Fruit fly (Drosophila melanogaster) whole organism, pupa: Measurements from ENCODE around the gene Adhr.

Source experiments
- CG10348 ChIP-seq: fragments of 200-800 bp; sonication (Bioruptor generic); IDR thresholded peaks from 2 replicates; pipeline ENCODE4 v1.3.6; 2022; ENCODE audit warnings: missing biosample characterization, missing genetic modification characterization
- CG12605 ChIP-seq: fragments of 200-800 bp; sonication (Bioruptor generic); IDR thresholded peaks from 2 replicates; pipeline ENCODE4 v1.3.6; 2022; ENCODE audit warnings: missing biosample characterization, missing genetic modification characterization
- CG13204 ChIP-seq: fragments of 200-800 bp; sonication (Bioruptor generic); optimal IDR thresholded peaks from 2 replicates; lab custom pipeline; 2018; ENCODE audit warnings: missing biosample characterization, mild to moderate bottlenecking, missing genetic modification characterization, moderate library complexity
- CG14655 ChIP-seq: fragments of 200-800 bp; sonication (Bioruptor generic); optimal IDR thresholded peaks from 3 replicates; lab custom pipeline; 2017; ENCODE audit warnings: mild to moderate bottlenecking, missing biosample characterization, missing genetic modification reagents, missing genetic modification characterization
- CG15710 ChIP-seq: fragments of 200-800 bp; sonication (Bioruptor generic); optimal IDR thresholded peaks from 2 replicates; lab custom pipeline; 2018; ENCODE audit warnings: missing biosample characterization, mild to moderate bottlenecking, missing genetic modification characterization, moderate library complexity
- CG17806 ChIP-seq: fragments of 200-800 bp; sonication (Bioruptor generic); optimal IDR thresholded peaks from 2 replicates; lab custom pipeline; 2018; ENCODE audit warnings: missing biosample characterization, mild to moderate bottlenecking, missing genetic modification characterization, moderate library complexity
- CG32121 ChIP-seq: fragments of 200-800 bp; sonication (Bioruptor generic); IDR thresholded peaks from 2 replicates; pipeline ENCODE4 v1.3.6; 2022; ENCODE audit warnings: missing biosample characterization, missing genetic modification characterization
- CG34367 ChIP-seq: fragments of 200-800 bp; sonication (Bioruptor generic); optimal IDR thresholded peaks from 2 replicates; lab custom pipeline; 2018; ENCODE audit warnings: missing biosample characterization, mild to moderate bottlenecking, missing genetic modification characterization
- CG4496 ChIP-seq: fragments of 200-800 bp; sonication (Bioruptor generic); IDR thresholded peaks from 3 replicates; pipeline ENCODE4 v1.3.6; 2022; ENCODE audit warnings: missing biosample characterization, missing genetic modification characterization
- CG8159 ChIP-seq: fragments of 200-800 bp; sonication (Bioruptor generic); optimal IDR thresholded peaks from 3 replicates; lab custom pipeline; 2018; ENCODE audit warnings: missing biosample characterization, mild to moderate bottlenecking, missing genetic modification characterization, moderate library complexity
- CG8301 ChIP-seq: fragments of 200-800 bp; sonication (Bioruptor generic); optimal IDR thresholded peaks from 2 replicates; lab custom pipeline; 2018; ENCODE audit warnings: missing biosample characterization, mild to moderate bottlenecking, missing genetic modification characterization
- CG9948 ChIP-seq: fragments of 200-800 bp; sonication (Bioruptor generic); optimal IDR thresholded peaks from 2 replicates; lab custom pipeline; 2018; ENCODE audit warnings: missing biosample characterization, mild to moderate bottlenecking, missing genetic modification characterization, moderate library complexity
- D1 ChIP-seq: fragments of 200-800 bp; sonication (Bioruptor generic); optimal IDR thresholded peaks from 2 replicates; lab custom pipeline; 2018; ENCODE audit warnings: missing biosample characterization, mild to moderate bottlenecking, missing genetic modification characterization, moderate library complexity
- EcR ChIP-seq: fragments of 200-800 bp; sonication (Bioruptor generic); optimal IDR thresholded peaks from 3 replicates; lab custom pipeline; 2019; ENCODE audit warnings: missing biosample characterization, missing genetic modification characterization, mild to moderate bottlenecking, moderate library complexity, missing genetic modification reagents
- Ets98B ChIP-seq: fragments of 200-800 bp; sonication (Bioruptor generic); IDR thresholded peaks from 2 replicates; pipeline ENCODE4 v1.3.6; 2022; ENCODE audit warnings: missing biosample characterization, missing genetic modification characterization
- Pif1A ChIP-seq: fragments of 200-800 bp; sonication (Bioruptor generic); optimal IDR thresholded peaks from 3 replicates; lab custom pipeline; 2016; ENCODE audit warnings: missing biosample characterization, missing genetic modification characterization
- Pif1B ChIP-seq: fragments of 200-800 bp; sonication (Bioruptor generic); optimal IDR thresholded peaks from 3 replicates; lab custom pipeline; 2016; ENCODE audit warnings: missing biosample characterization, missing genetic modification characterization
- Snoo ChIP-seq: fragments of 200-800 bp; sonication (Bioruptor generic); optimal IDR thresholded peaks from 3 replicates; lab custom pipeline; 2017; ENCODE audit warnings: missing biosample characterization, mild to moderate bottlenecking, missing genetic modification characterization, inconsistent platforms
- fd96Ca ChIP-seq: fragments of 200-800 bp; sonication (Bioruptor generic); IDR thresholded peaks from 3 replicates; pipeline ENCODE4 v1.3.6; 2022; ENCODE audit warnings: missing biosample characterization, missing genetic modification characterization
- gl ChIP-seq: fragments of 200-800 bp; sonication (Bioruptor generic); optimal IDR thresholded peaks from 2 replicates; lab custom pipeline; 2018; ENCODE audit warnings: missing biosample characterization, mild to moderate bottlenecking, missing genetic modification characterization
- rn ChIP-seq: fragments of 200-800 bp; sonication (Bioruptor generic); IDR thresholded peaks from 2 replicates; pipeline ENCODE4 v1.3.6; 2022; ENCODE audit warnings: missing biosample characterization, missing genetic modification characterization

The Adhr gene

dm6 chr2L:14624614-14625013 lies 9.3 kb downstream of the Adhr start:
- TF ChIP-seq CG4496 (GFP tag; lab: Robert Waterston, UW) (peak; percentile 65), CG34367 (tag; lab: Kevin White, UChicago) (no peak), gl (tag; lab: Kevin White, UChicago) (no peak), CG10348 (GFP tag; lab: Robert Waterston, UW) (no peak), Snoo (tag; lab: Kevin White, UChicago) (no peak), CG17806 (peak; percentile 1), CG12605 (GFP tag; lab: Robert Waterston, UW) (peak; percentile 34; the same call in 1 of the 2 replicates), Pif1B (GFP tag; lab: Kevin White, UChicago) (no peak), fd96Ca (peak; percentile 65), CG8159 (tag; lab: Kevin White, UChicago) (no peak), D1 (tag; lab: Kevin White, UChicago) (no peak), CG14655 (GFP tag; lab: Kevin White, UChicago) (peak; percentile 51), CG9948 (peak; percentile 19), Pif1A (GFP tag; lab: Kevin White, UChicago) (peak; percentile 33), EcR (GFP tag; lab: Kevin White, UChicago) (no peak), CG15710 (tag; lab: Kevin White, UChicago) (no peak), CG32121 (GFP tag; lab: Robert Waterston, UW) (peak; percentile 80), Ets98B (GFP tag; lab: Robert Waterston, UW) (peak; percentile 58), CG13204 (GFP tag; lab: Kevin White, UChicago) (no peak), CG8301 (peak; percentile 40), rn (GFP tag; lab: Robert Waterston, UW) (no peak)

- no peak for TF ChIP-seq EcR (GFP tag; lab: Kevin White, UChicago)
- TF ChIP-seq fd96Ca, result no peak
- no peak for TF ChIP-seq CG17806
- TF ChIP-seq CG8159 (tag; lab: Kevin White, UChicago), result no peak
- no peak for TF ChIP-seq CG15710 (tag; lab: Kevin White, UChicago)
- TF ChIP-seq CG8301, result no peak
- no peak for TF ChIP-seq Pif1A (GFP tag; lab: Kevin White, UChicago)
- TF ChIP-seq CG10348 (GFP tag; lab: Robert Waterston, UW), result no peak
- peak; percentile 52 for TF ChIP-seq CG14655 (GFP tag; lab: Kevin White, UChicago)
- peak; percentile 2 for TF ChIP-seq CG9948
These were observed 11.8 kb downstream of the Adhr start for dm6 chr2L:14627129-14627528.

dm6 chr2L:14628766-14629165 lies 13.4 kb downstream of the Adhr start:
- TF ChIP-seq CG8159 (tag; lab: Kevin White, UChicago) (no peak), CG4496 (GFP tag; lab: Robert Waterston, UW) (0 out of 3 replicates have a peak, but pooled peaks have one; percentile 3)
- TF ChIP-seq, all 21 proteins: peak for 1

dm6 chr2L:14630988-14631723 lies 15.8 kb downstream of the Adhr start:
- TF ChIP-seq fd96Ca (peak; percentile 65), CG12605 (GFP tag; lab: Robert Waterston, UW) (peak; percentile 69), CG13204 (GFP tag; lab: Kevin White, UChicago) (peak; percentile 9), EcR (GFP tag; lab: Kevin White, UChicago) (no peak), CG4496 (GFP tag; lab: Robert Waterston, UW) (peak; percentile 85), CG8159 (tag; lab: Kevin White, UChicago) (peak; percentile 69), gl (tag; lab: Kevin White, UChicago) (peak; percentile 14), D1 (tag; lab: Kevin White, UChicago) (no peak), CG15710 (tag; lab: Kevin White, UChicago) (peak; percentile 63), CG9948 (peak; percentile 60), rn (GFP tag; lab: Robert Waterston, UW) (peak; percentile 64; the same call in 1 of the 2 replicates), CG34367 (tag; lab: Kevin White, UChicago) (peak; percentile 71), Pif1B (GFP tag; lab: Kevin White, UChicago) (peak; percentile 68), CG8301 (peak; percentile 75), Pif1A (GFP tag; lab: Kevin White, UChicago) (peak; percentile 75), CG32121 (GFP tag; lab: Robert Waterston, UW) (peak; percentile 82), Ets98B (GFP tag; lab: Robert Waterston, UW) (peak; percentile 77), CG17806 (peak; percentile 68), CG10348 (GFP tag; lab: Robert Waterston, UW) (no peak), CG14655 (GFP tag; lab: Kevin White, UChicago) (peak; percentile 79), Snoo (tag; lab: Kevin White, UChicago) (peak; percentile 23)
- TF ChIP-seq, all 21 proteins: peak for 18

- TF ChIP-seq Ets98B (GFP tag; lab: Robert Waterston, UW) (no peak), EcR (GFP tag; lab: Kevin White, UChicago) (peak; percentile 55)
These were observed 17.4 kb downstream of the Adhr start for dm6 chr2L:14632799-14633198.

- peak; percentile 37; the same call in 1 of the 2 replicates for TF ChIP-seq rn (GFP tag; lab: Robert Waterston, UW)
- no peak for TF ChIP-seq Pif1A (GFP tag; lab: Kevin White, UChicago)
- TF ChIP-seq CG8301, result peak; percentile 52
- TF ChIP-seq Snoo (tag; lab: Kevin White, UChicago), result peak; percentile 43
- no peak for TF ChIP-seq CG4496 (GFP tag; lab: Robert Waterston, UW)
- TF ChIP-seq Ets98B (GFP tag; lab: Robert Waterston, UW), result peak; percentile 32; the same call in 1 of the 2 replicates
- TF ChIP-seq CG14655 (GFP tag; lab: Kevin White, UChicago), result peak; percentile 54
- peak; percentile 3 for TF ChIP-seq CG8159 (tag; lab: Kevin White, UChicago)
- no peak for TF ChIP-seq CG10348 (GFP tag; lab: Robert Waterston, UW)
- no peak for TF ChIP-seq CG15710 (tag; lab: Kevin White, UChicago)
These were observed 19.6 kb downstream of the Adhr start for dm6 chr2L:14634986-14635385.
